Worm (Caenorhabditis elegans) whole organism, L3 larva: ENCODE measurements around the gene C10C5.7.

Experiments
- ZK546.5 ChIP-seq: sonication (generic microtip); optimal IDR thresholded peaks from 2 replicates; lab custom pipeline; 2017; ENCODE audit warnings: missing biosample characterization, missing genetic modification characterization
- ama-1 ChIP-seq: fragments of 150-350 bp; optimal IDR thresholded peaks from 2 replicates; lab custom pipeline; 2018
- ceh-16 ChIP-seq: sonication (generic microtip); optimal IDR thresholded peaks from 2 replicates; lab custom pipeline; 2017; ENCODE audit warnings: missing biosample characterization, missing genetic modification characterization
- ceh-82 ChIP-seq: fragments of 150-350 bp; optimal IDR thresholded peaks from 2 replicates; lab custom pipeline; 2014; ENCODE audit warnings: missing biosample characterization, missing genetic modification characterization
- daf-12 ChIP-seq: fragments of 150-350 bp; optimal IDR thresholded peaks from 2 replicates; lab custom pipeline; 2014; ENCODE audit warnings: missing biosample characterization, missing genetic modification reagents, missing genetic modification characterization
- egl-27 ChIP-seq: sonication (generic microtip); optimal IDR thresholded peaks from 4 replicates; lab custom pipeline; 2017; ENCODE audit warnings: missing biosample characterization, missing genetic modification reagents, missing genetic modification characterization
- elt-1 ChIP-seq: fragments of 150-350 bp; optimal IDR thresholded peaks from 2 replicates; lab custom pipeline; 2014; ENCODE audit warnings: missing biosample characterization, missing genetic modification characterization
- elt-2 ChIP-seq: sonication (generic microtip); optimal IDR thresholded peaks from 2 replicates; lab custom pipeline; 2016; ENCODE audit warnings: missing genetic modification reagents, mild to moderate bottlenecking, missing genetic modification characterization, missing compliant biosample characterization
- elt-3 ChIP-seq, 3 experiments: fragments of 150-350 bp in 1 of 3; sonication (generic microtip) in 2 of 3; optimal IDR thresholded peaks; 2 replicates in 2 of 3; 4 replicates in 1 of 3; lab custom pipeline; 2014 to 2017; ENCODE audit warnings: missing biosample characterization in 3 of 3, missing genetic modification characterization in 3 of 3
- eor-1 ChIP-seq, 2 experiments: fragments of 150-350 bp; optimal IDR thresholded peaks; 2 replicates each; lab custom pipeline; 2014 to 2018; ENCODE audit warnings: missing biosample characterization in 2 of 2, missing genetic modification characterization in 2 of 2
- fkh-10 ChIP-seq: sonication (generic microtip); optimal IDR thresholded peaks from 2 replicates; lab custom pipeline; 2017; ENCODE audit warnings: missing biosample characterization, missing genetic modification reagents, missing genetic modification characterization
- hmg-11 ChIP-seq: sonication (generic microtip); optimal IDR thresholded peaks from 2 replicates; lab custom pipeline; 2016; ENCODE audit warnings: missing genetic modification characterization, missing compliant biosample characterization
- jun-1 ChIP-seq: fragments of 150-350 bp; optimal IDR thresholded peaks from 2 replicates; lab custom pipeline; 2014; ENCODE audit warnings: missing biosample characterization, missing genetic modification reagents, missing genetic modification characterization
- lin-39 ChIP-seq: fragments of 150-350 bp; optimal IDR thresholded peaks from 2 replicates; lab custom pipeline; 2018; ENCODE audit warnings: missing biosample characterization, missing genetic modification reagents, missing genetic modification characterization
- lsy-12 ChIP-seq: sonication (generic microtip); optimal IDR thresholded peaks from 2 replicates; lab custom pipeline; 2016; ENCODE audit warnings: mild to moderate bottlenecking, missing genetic modification characterization, missing compliant biosample characterization
- mdl-1 ChIP-seq: fragments of 150-350 bp; optimal IDR thresholded peaks from 2 replicates; lab custom pipeline; 2014; ENCODE audit warnings: missing biosample characterization, missing genetic modification characterization
- mml-1 ChIP-seq: fragments of 150-350 bp; sonication (generic microtip); optimal IDR thresholded peaks from 3 replicates; lab custom pipeline; 2014; ENCODE audit warnings: missing biosample characterization, missing genetic modification characterization
- nfya-1 ChIP-seq: sonication (generic microtip); optimal IDR thresholded peaks from 2 replicates; lab custom pipeline; 2017; ENCODE audit warnings: missing genetic modification characterization, mild to moderate bottlenecking, missing compliant biosample characterization, antibody characterized with exemption, moderate library complexity; ENCODE audit not compliant: insufficient read depth
- nhr-11 ChIP-seq: fragments of 150-350 bp; optimal IDR thresholded peaks from 2 replicates; lab custom pipeline; 2014; ENCODE audit warnings: missing biosample characterization, missing genetic modification characterization
- nhr-12 ChIP-seq: fragments of 150-350 bp; optimal IDR thresholded peaks from 2 replicates; lab custom pipeline; 2014; ENCODE audit warnings: missing biosample characterization, missing genetic modification characterization
- nhr-23 ChIP-seq: fragments of 150-350 bp; optimal IDR thresholded peaks from 2 replicates; lab custom pipeline; 2014; ENCODE audit warnings: missing biosample characterization, missing genetic modification reagents, missing genetic modification characterization
- nhr-25 ChIP-seq: sonication (generic microtip); optimal IDR thresholded peaks from 2 replicates; lab custom pipeline; 2017; ENCODE audit warnings: missing biosample characterization, missing genetic modification characterization
- nhr-28 ChIP-seq: fragments of 150-350 bp; optimal IDR thresholded peaks from 2 replicates; lab custom pipeline; 2014; ENCODE audit warnings: missing biosample characterization, missing genetic modification characterization
- nhr-43 ChIP-seq: sonication (generic microtip); optimal IDR thresholded peaks from 2 replicates; lab custom pipeline; 2016; ENCODE audit warnings: mild to moderate bottlenecking, missing genetic modification characterization, missing compliant biosample characterization; ENCODE audit not compliant: poor library complexity, severe bottlenecking
- nhr-67 ChIP-seq: fragments of 150-350 bp; optimal IDR thresholded peaks from 2 replicates; lab custom pipeline; 2014; ENCODE audit warnings: missing biosample characterization, missing genetic modification characterization
- nhr-76 ChIP-seq: fragments of 150-350 bp; sonication (generic microtip); optimal IDR thresholded peaks from 5 replicates; lab custom pipeline; 2014; ENCODE audit warnings: missing biosample characterization, missing genetic modification characterization
- pha-4 ChIP-seq: fragments of 150-350 bp; optimal IDR thresholded peaks from 2 replicates; lab custom pipeline; 2014; ENCODE audit warnings: missing biosample characterization, missing genetic modification reagents, missing genetic modification characterization
- pqm-1 ChIP-seq: fragments of 150-350 bp; optimal IDR thresholded peaks from 2 replicates; lab custom pipeline; 2017; ENCODE audit warnings: missing biosample characterization, missing genetic modification characterization, inconsistent platforms
- sea-2 ChIP-seq: fragments of 150-350 bp; sonication (generic microtip); optimal IDR thresholded peaks from 4 replicates; lab custom pipeline; 2014; ENCODE audit warnings: missing biosample characterization, missing genetic modification reagents, missing genetic modification characterization
- snpc-4 ChIP-seq: fragments of 150-350 bp; optimal IDR thresholded peaks from 2 replicates; lab custom pipeline; 2014; ENCODE audit warnings: missing biosample characterization, missing genetic modification characterization
- tbx-2 ChIP-seq: sonication (generic microtip); optimal IDR thresholded peaks from 2 replicates; lab custom pipeline; 2016; ENCODE audit warnings: mild to moderate bottlenecking, missing genetic modification characterization, missing compliant biosample characterization
- unc-39 ChIP-seq: sonication (generic microtip); optimal IDR thresholded peaks from 4 replicates; lab custom pipeline; 2017; ENCODE audit warnings: missing biosample characterization, missing genetic modification characterization
- unc-62 ChIP-seq: fragments of 150-350 bp; sonication (generic microtip); optimal IDR thresholded peaks from 4 replicates; lab custom pipeline; 2014; ENCODE audit warnings: missing biosample characterization, missing genetic modification reagents, missing genetic modification characterization
- ztf-4 ChIP-seq: fragments of 150-350 bp; optimal IDR thresholded peaks from 2 replicates; lab custom pipeline; 2014; ENCODE audit warnings: missing biosample characterization, missing genetic modification characterization

The C10C5.7 gene

ce11 chrIV:9396118-9396517, 11.2 kb downstream of the C10C5.7 start, which contains the start of gene col-121:
TSS of gene col-121 (minus strand) at chrIV:9396218.
- TF ChIP-seq nhr-76 (tag; lab: Kevin White, UChicago) (no peak), ceh-82 (tag; lab: Kevin White, UChicago) (no peak), tbx-2 (tag; lab: Kevin White, UChicago) (no peak), jun-1 (no peak), ceh-16 (tag; lab: Kevin White, UChicago) (no peak), ZK546.5 (tag; lab: Kevin White, UChicago) (no peak), eor-1 (tag; optimal IDR thresholded peaks at IDR 0.05; lab: Kevin White, UChicago) (no peak), daf-12 (tag; lab: Kevin White, UChicago) (no peak), nfya-1 (tag; lab: Kevin White, UChicago) (no peak), unc-62 (GFP tag; lab: Kevin White, UChicago) (no peak)

- no peak for TF ChIP-seq nhr-43 (tag; lab: Kevin White, UChicago)
- TF ChIP-seq elt-3 (tag; optimal IDR thresholded peaks at IDR 0.05; lab: Kevin White, UChicago) = no peak
- no peak for TF ChIP-seq ZK546.5 (tag; lab: Kevin White, UChicago)
- TF ChIP-seq lin-39 = no peak
- TF ChIP-seq daf-12 (tag; lab: Kevin White, UChicago) = no peak
- TF ChIP-seq mml-1 (tag; lab: Kevin White, UChicago) = no peak
- no peak for TF ChIP-seq eor-1 (tag; optimal IDR thresholded peaks at IDR 0.05; lab: Kevin White, UChicago)
- no peak for TF ChIP-seq hmg-11 (tag; lab: Kevin White, UChicago)
- no peak for TF ChIP-seq mdl-1 (tag; lab: Kevin White, UChicago)
- no peak for TF ChIP-seq lsy-12 (tag; lab: Kevin White, UChicago)
Observed at ce11 chrIV:9397278-9397677, 12.4 kb downstream of the C10C5.7 start, which contains the start of gene F56D5.3. TSS of gene F56D5.3 (plus strand) at chrIV:9397578.

ce11 chrIV:9398512-9398911, 13.6 kb downstream of the C10C5.7 start, which contains the start of gene F56D5.2:
TSS of gene F56D5.2 (minus strand) at chrIV:9398612.
- no peak for TF ChIP-seq pqm-1 (tag; lab: Kevin White, UChicago)
- TF ChIP-seq daf-12 (tag; lab: Kevin White, UChicago) = no peak
- TF ChIP-seq nhr-28 = no peak
- TF ChIP-seq nhr-25 = no peak
- TF ChIP-seq ceh-16 (tag; lab: Kevin White, UChicago) = no peak
- no peak for TF ChIP-seq nhr-67 (tag; lab: Kevin White, UChicago)
- no peak for TF ChIP-seq elt-1 (tag; lab: Kevin White, UChicago)
- no peak for TF ChIP-seq nfya-1 (tag; lab: Kevin White, UChicago)
- no peak for TF ChIP-seq sea-2
- no peak for TF ChIP-seq lsy-12 (tag; lab: Kevin White, UChicago)
- no peak for TF ChIP-seq snpc-4
- no peak for TF ChIP-seq fkh-10 (GFP tag; lab: Kevin White, UChicago)
- no peak for TF ChIP-seq unc-62 (GFP tag; lab: Kevin White, UChicago)
- TF ChIP-seq ztf-4 (tag; lab: Kevin White, UChicago) = no peak
- no peak for TF ChIP-seq tbx-2 (tag; lab: Kevin White, UChicago)
- TF ChIP-seq egl-27 = no peak
- TF ChIP-seq nhr-12 (tag; lab: Kevin White, UChicago) = no peak
- no peak for TF ChIP-seq nhr-11 (tag; lab: Kevin White, UChicago)
- no peak for TF ChIP-seq ama-1 (lab: Kevin White, UChicago)
- no peak for TF ChIP-seq unc-39 (tag; lab: Kevin White, UChicago)
- TF ChIP-seq, all 47 proteins: peak for 0

ce11 chrIV:9401715-9402114, 16.8 kb downstream of the C10C5.7 start, which contains the start of gene F56D5.6:
TSS of gene F56D5.6 (plus strand) at chrIV:9401922.
- peak; percentile 81 for TF ChIP-seq elt-2 (tag; lab: Kevin White, UChicago)
- TF ChIP-seq pqm-1 (tag; lab: Kevin White, UChicago) = peak; percentile 75
- TF ChIP-seq pha-4 (tag; lab: Kevin White, UChicago) = peak; percentile 69
- TF ChIP-seq hmg-11 (tag; lab: Kevin White, UChicago) = no peak
- no peak for TF ChIP-seq nhr-23 (tag; lab: Kevin White, UChicago)
